Fruit fly (Drosophila melanogaster) whole organism, embryonic: Measurements from ENCODE around the gene side-IV.

ENCODE experiments used
- Asciz ChIP-seq: fragments of 200-800 bp; sonication (Bioruptor generic); optimal IDR thresholded peaks from 2 replicates; lab custom pipeline; 2017; ENCODE audit warnings: missing biosample characterization, mild to moderate bottlenecking, missing genetic modification characterization, missing genetic modification reagents
- Atf6 ChIP-seq: fragments of 200-800 bp; sonication (Bioruptor generic); IDR thresholded peaks from 2 replicates; pipeline ENCODE4 v1.3.6; 2022; ENCODE audit warnings: missing biosample characterization, missing genetic modification characterization
- B-H2 ChIP-seq: fragments of 200-800 bp; sonication (Bioruptor generic); optimal IDR thresholded peaks from 2 replicates; lab custom pipeline; 2018; ENCODE audit warnings: missing biosample characterization, mild to moderate bottlenecking, missing genetic modification characterization
- BEAF-32 ChIP-seq: fragments of 200-800 bp; sonication (Bioruptor generic); optimal IDR thresholded peaks from 3 replicates; lab custom pipeline; 2017; ENCODE audit warnings: missing biosample characterization, missing genetic modification characterization, mild to moderate bottlenecking, moderate library complexity, missing genetic modification reagents
- BtbVII ChIP-seq: fragments of 200-800 bp; sonication (Bioruptor generic); optimal IDR thresholded peaks from 3 replicates; lab custom pipeline; 2017; ENCODE audit warnings: missing biosample characterization, mild to moderate bottlenecking, missing genetic modification characterization
- CG11504 ChIP-seq: fragments of 200-800 bp; sonication (Bioruptor generic); optimal IDR thresholded peaks from 3 replicates; lab custom pipeline; 2019; ENCODE audit warnings: missing biosample characterization, mild to moderate bottlenecking, missing genetic modification characterization, moderate library complexity
- CG12071 ChIP-seq: fragments of 200-800 bp; sonication (Bioruptor generic); optimal IDR thresholded peaks from 3 replicates; lab custom pipeline; 2018; ENCODE audit warnings: missing biosample characterization, mild to moderate bottlenecking, missing genetic modification characterization
- CG12236 ChIP-seq: fragments of 200-800 bp; sonication (Bioruptor generic); optimal IDR thresholded peaks from 2 replicates; lab custom pipeline; 2016; ENCODE audit warnings: missing biosample characterization, missing genetic modification characterization
- CG13296 ChIP-seq: fragments of 200-800 bp; sonication (Bioruptor generic); optimal IDR thresholded peaks from 3 replicates; lab custom pipeline; 2018; ENCODE audit warnings: missing biosample characterization, mild to moderate bottlenecking, missing genetic modification characterization
- CG13424 ChIP-seq: fragments of 200-800 bp; sonication (Bioruptor generic); optimal IDR thresholded peaks from 2 replicates; lab custom pipeline; 2019; ENCODE audit warnings: missing biosample characterization, mild to moderate bottlenecking, missing genetic modification characterization, moderate library complexity
- CG15601 ChIP-seq: fragments of 200-800 bp; sonication (Bioruptor generic); optimal IDR thresholded peaks from 3 replicates; lab custom pipeline; 2019; ENCODE audit warnings: missing biosample characterization, mild to moderate bottlenecking, missing genetic modification characterization, moderate library complexity
- CG1603 ChIP-seq: fragments of 200-800 bp; sonication (Bioruptor generic); optimal IDR thresholded peaks from 2 replicates; lab custom pipeline; 2019; ENCODE audit warnings: missing biosample characterization, mild to moderate bottlenecking, missing genetic modification characterization, moderate library complexity
- CG17361 ChIP-seq: fragments of 200-800 bp; sonication (Bioruptor generic); IDR thresholded peaks from 3 replicates; pipeline ENCODE4 v1.3.6; 2022; ENCODE audit warnings: missing biosample characterization, missing genetic modification characterization
- CG3065 ChIP-seq: fragments of 200-800 bp; sonication (Bioruptor generic); optimal IDR thresholded peaks from 2 replicates; lab custom pipeline; 2016; ENCODE audit warnings: missing biosample characterization, missing genetic modification characterization
- CG3847 ChIP-seq: fragments of 200-800 bp; sonication (Bioruptor generic); IDR thresholded peaks from 2 replicates; pipeline ENCODE4 v1.3.6; 2022; ENCODE audit warnings: missing biosample characterization, missing genetic modification characterization
- CG3995 ChIP-seq: fragments of 200-800 bp; sonication (Bioruptor generic); optimal IDR thresholded peaks from 3 replicates; lab custom pipeline; 2016; ENCODE audit warnings: missing biosample characterization, missing genetic modification characterization
- CG4424 ChIP-seq: fragments of 200-800 bp; sonication (Bioruptor generic); optimal IDR thresholded peaks from 3 replicates; lab custom pipeline; 2016; ENCODE audit warnings: missing biosample characterization, missing genetic modification characterization
- CG4617 ChIP-seq: fragments of 200-800 bp; sonication (Bioruptor generic); optimal IDR thresholded peaks from 3 replicates; lab custom pipeline; 2016; ENCODE audit warnings: missing biosample characterization, missing genetic modification characterization, borderline replicate concordance
- CG4854 ChIP-seq: fragments of 200-800 bp; sonication (Bioruptor generic); optimal IDR thresholded peaks from 2 replicates; lab custom pipeline; 2016; ENCODE audit warnings: missing biosample characterization, missing genetic modification characterization, inconsistent platforms
- CG7357 ChIP-seq: fragments of 200-800 bp; sonication (Bioruptor generic); IDR thresholded peaks from 3 replicates; pipeline ENCODE4 v1.3.6; 2022; ENCODE audit warnings: missing biosample characterization, missing genetic modification characterization
- CG7839 ChIP-seq: fragments of 200-800 bp; sonication (Bioruptor generic); optimal IDR thresholded peaks from 3 replicates; lab custom pipeline; 2018; ENCODE audit warnings: missing biosample characterization, mild to moderate bottlenecking, missing genetic modification characterization, moderate library complexity
- CrebB ChIP-seq: fragments of 200-800 bp; sonication (Bioruptor generic); optimal IDR thresholded peaks from 3 replicates; lab custom pipeline; 2018; ENCODE audit warnings: missing biosample characterization, mild to moderate bottlenecking, missing genetic modification characterization
- Ets65A ChIP-seq: fragments of 200-800 bp; sonication (Bioruptor generic); peaks from one replicate; lab custom pipeline; 2016; ENCODE audit warnings: missing biosample characterization, missing genetic modification characterization
- Fer2 ChIP-seq: fragments of 200-800 bp; sonication (Bioruptor generic); optimal IDR thresholded peaks from 2 replicates; lab custom pipeline; 2018; ENCODE audit warnings: missing biosample characterization, mild to moderate bottlenecking, missing genetic modification characterization, moderate library complexity
- Fer3 ChIP-seq: fragments of 200-800 bp; sonication (Bioruptor generic); optimal IDR thresholded peaks from 2 replicates; lab custom pipeline; 2018; ENCODE audit warnings: missing biosample characterization, mild to moderate bottlenecking, missing genetic modification characterization, moderate library complexity
- Gug ChIP-seq: fragments of 200-800 bp; sonication (Bioruptor generic); IDR thresholded peaks from 4 replicates; pipeline ENCODE4 v1.3.6; 2022; ENCODE audit warnings: missing biosample characterization, missing genetic modification characterization
- MESR4 ChIP-seq: fragments of 200-800 bp; sonication (Bioruptor generic); optimal IDR thresholded peaks from 2 replicates; lab custom pipeline; 2018; ENCODE audit warnings: missing biosample characterization, mild to moderate bottlenecking, missing genetic modification characterization, moderate library complexity
- NFAT ChIP-seq: fragments of 200-800 bp; sonication (Bioruptor generic); IDR thresholded peaks from 2 replicates; pipeline ENCODE4 v1.3.6; 2022; ENCODE audit warnings: missing biosample characterization, missing genetic modification characterization
- Nf-YA ChIP-seq: fragments of 200-800 bp; sonication (Bioruptor generic); IDR thresholded peaks from 2 replicates; pipeline ENCODE4 v1.3.6; 2022; ENCODE audit warnings: missing biosample characterization, missing genetic modification characterization
- Oli ChIP-seq: fragments of 200-800 bp; sonication (Bioruptor generic); optimal IDR thresholded peaks from 2 replicates; lab custom pipeline; 2018; ENCODE audit warnings: missing biosample characterization, mild to moderate bottlenecking, missing genetic modification characterization, moderate library complexity
- Pdp1 ChIP-seq, 2 experiments: fragments of 200-800 bp; sonication (Bioruptor generic); optimal IDR thresholded peaks; 3 replicates each; lab custom pipeline; 2016; ENCODE audit warnings: missing biosample characterization in 2 of 2, missing genetic modification characterization in 2 of 2, mild to moderate bottlenecking in 1 of 2, moderate library complexity in 1 of 2
- Taf1 ChIP-seq: fragments of 200-800 bp; sonication (Bioruptor generic); IDR thresholded peaks from 2 replicates; pipeline ENCODE4 v1.3.6; 2022; ENCODE audit warnings: missing biosample characterization, missing genetic modification characterization
- da ChIP-seq: fragments of 200-800 bp; sonication (Bioruptor generic); optimal IDR thresholded peaks from 2 replicates; lab custom pipeline; 2016; ENCODE audit warnings: missing biosample characterization, missing genetic modification characterization
- en ChIP-seq: fragments of 200-800 bp; sonication (Bioruptor generic); optimal IDR thresholded peaks from 2 replicates; lab custom pipeline; 2016; ENCODE audit warnings: missing biosample characterization, missing genetic modification characterization
- ewg ChIP-seq: fragments of 200-800 bp; sonication (Bioruptor generic); optimal IDR thresholded peaks from 3 replicates; lab custom pipeline; 2017; ENCODE audit warnings: mild to moderate bottlenecking, missing biosample characterization, missing genetic modification reagents, missing genetic modification characterization
- exex ChIP-seq: fragments of 200-800 bp; sonication (Bioruptor generic); optimal IDR thresholded peaks from 4 replicates; lab custom pipeline; 2018; ENCODE audit warnings: missing biosample characterization, mild to moderate bottlenecking, missing genetic modification characterization, moderate library complexity
- gem ChIP-seq: fragments of 200-800 bp; sonication (Bioruptor generic); optimal IDR thresholded peaks from 2 replicates; lab custom pipeline; 2019; ENCODE audit warnings: missing biosample characterization, mild to moderate bottlenecking, missing genetic modification characterization, moderate library complexity
- gfzf ChIP-seq: fragments of 200-800 bp; sonication (Bioruptor generic); optimal IDR thresholded peaks from 2 replicates; lab custom pipeline; 2016; ENCODE audit warnings: missing biosample characterization, mild to moderate bottlenecking, missing genetic modification characterization, moderate library complexity
- grau ChIP-seq: fragments of 200-800 bp; optimal IDR thresholded peaks from 3 replicates; lab custom pipeline; 2019; ENCODE audit warnings: missing biosample characterization, mild to moderate bottlenecking, missing genetic modification characterization, moderate library complexity
- gro ChIP-seq: fragments of 200-800 bp; sonication (Bioruptor generic); optimal IDR thresholded peaks from 2 replicates; lab custom pipeline; 2016; ENCODE audit warnings: missing biosample characterization, missing genetic modification characterization
- hbn ChIP-seq: fragments of 200-800 bp; sonication (Bioruptor generic); IDR thresholded peaks from 2 replicates; pipeline ENCODE4 v1.3.6; 2022; ENCODE audit warnings: missing biosample characterization, missing genetic modification characterization; ENCODE audit not compliant: partially characterized antibody
- jumu ChIP-seq: fragments of 200-800 bp; sonication (Bioruptor generic); optimal IDR thresholded peaks from 3 replicates; lab custom pipeline; 2016; ENCODE audit warnings: missing biosample characterization, missing genetic modification characterization
- lab ChIP-seq: fragments of 200-800 bp; sonication (Bioruptor generic); optimal IDR thresholded peaks from 3 replicates; lab custom pipeline; 2017; ENCODE audit warnings: missing biosample characterization, missing genetic modification characterization, mild to moderate bottlenecking, moderate library complexity, missing genetic modification reagents
- mld ChIP-seq: fragments of 200-800 bp; sonication (Bioruptor generic); IDR thresholded peaks from 3 replicates; pipeline ENCODE4 v1.3.6; 2022; ENCODE audit warnings: missing biosample characterization, missing genetic modification characterization; ENCODE audit not compliant: partially characterized antibody
- ranshi ChIP-seq: fragments of 200-800 bp; sonication (Bioruptor generic); IDR thresholded peaks from 2 replicates; pipeline ENCODE4 v1.3.6; 2022; ENCODE audit warnings: missing biosample characterization, missing genetic modification characterization
- row ChIP-seq: fragments of 200-800 bp; sonication (Bioruptor generic); IDR thresholded peaks from 3 replicates; pipeline ENCODE4 v1.3.6; 2022; ENCODE audit warnings: missing biosample characterization, missing genetic modification characterization
- schlank ChIP-seq: fragments of 200-800 bp; sonication (Bioruptor generic); optimal IDR thresholded peaks from 2 replicates; lab custom pipeline; 2018; ENCODE audit warnings: missing biosample characterization, mild to moderate bottlenecking, missing genetic modification characterization
- scrt ChIP-seq: fragments of 200-800 bp; sonication (Bioruptor generic); optimal IDR thresholded peaks from 2 replicates; lab custom pipeline; 2018; ENCODE audit warnings: missing biosample characterization, mild to moderate bottlenecking, missing genetic modification characterization, moderate library complexity
- tap ChIP-seq: fragments of 200-800 bp; optimal IDR thresholded peaks from 3 replicates; lab custom pipeline; 2019; ENCODE audit warnings: missing biosample characterization, mild to moderate bottlenecking, missing genetic modification characterization, moderate library complexity
- unpg ChIP-seq: fragments of 200-800 bp; sonication (Bioruptor generic); optimal IDR thresholded peaks from 3 replicates; lab custom pipeline; 2018; ENCODE audit warnings: missing biosample characterization, mild to moderate bottlenecking, missing genetic modification characterization, moderate library complexity

side-IV gene

dm6 chr3R:13441703-13442102, 8.7 kb upstream of the side-IV start (continued):
- peak; percentile 54 for TF ChIP-seq BtbVII (GFP tag; lab: Kevin White, UChicago)
- TF ChIP-seq CG13424 (tag; lab: Kevin White, UChicago), result peak; percentile 19
- peak; percentile 36 for TF ChIP-seq CG13296
- no peak for TF ChIP-seq exex (tag; lab: Kevin White, UChicago)
- TF ChIP-seq CG1603 (tag; lab: Kevin White, UChicago), result peak; percentile 10
- TF ChIP-seq Gug (GFP tag; lab: Robert Waterston, UW), result no peak
- peak; percentile 17 for TF ChIP-seq B-H2
- no peak for TF ChIP-seq Ets65A (GFP tag; lab: Kevin White, UChicago)
- peak; percentile 36; the same call in 1 of the 3 replicates for TF ChIP-seq CG17361 (GFP tag; lab: Robert Waterston, UW)
- no peak for TF ChIP-seq ewg (GFP tag; lab: Kevin White, UChicago)
- TF ChIP-seq gfzf, result no peak
- no peak for TF ChIP-seq row (GFP tag; lab: Robert Waterston, UW)
- TF ChIP-seq unpg (GFP tag; lab: Kevin White, UChicago), result peak; percentile 48
- TF ChIP-seq ranshi, result no peak
- TF ChIP-seq da (GFP tag; lab: Kevin White, UChicago), result no peak
- no peak for TF ChIP-seq en (GFP tag; lab: Kevin White, UChicago)
- TF ChIP-seq Atf6 (GFP tag; lab: Robert Waterston, UW), result 0 out of 2 replicates have a peak, but pooled peaks have one; percentile 11
- peak; percentile 35 for TF ChIP-seq gem (tag; lab: Kevin White, UChicago)
- no peak for TF ChIP-seq CG4424 (GFP tag; lab: Kevin White, UChicago)
- TF ChIP-seq CG7357, result no peak
- TF ChIP-seq CG7839 (tag; lab: Kevin White, UChicago), result peak; percentile 17
- TF ChIP-seq CG15601, result peak; percentile 19
- TF ChIP-seq tap (tag; lab: Kevin White, UChicago), result peak; percentile 3
- peak; percentile 17 for TF ChIP-seq gro
- TF ChIP-seq NFAT (GFP tag; lab: Robert Waterston, UW), result no peak
- TF ChIP-seq CG3065, result no peak
- TF ChIP-seq hbn (GFP tag; lab: Robert Waterston, UW), result no peak
- no peak for TF ChIP-seq Taf1 (GFP tag; lab: Robert Waterston, UW)
- TF ChIP-seq MESR4 (GFP tag; lab: Kevin White, UChicago), result no peak
- no peak for TF ChIP-seq CG3995 (GFP tag; lab: Kevin White, UChicago)
- TF ChIP-seq CG4617, result no peak
- peak; percentile 2 for TF ChIP-seq CrebB (tag; lab: Kevin White, UChicago)
- TF ChIP-seq jumu (GFP tag; lab: Kevin White, UChicago), result no peak
- TF ChIP-seq CG3847 (GFP tag; lab: Robert Waterston, UW), result 0 out of 2 replicates have a peak, but pooled peaks have one; percentile 11
- peak; percentile 7 for TF ChIP-seq schlank
- peak; percentile 9 for TF ChIP-seq Fer2
- peak; percentile 20 for TF ChIP-seq CG11504 (tag; lab: Kevin White, UChicago)
- TF ChIP-seq Pdp1 (GFP tag; optimal IDR thresholded peaks at IDR 0.05; lab: Kevin White, UChicago), result no peak
- no peak for TF ChIP-seq CG4854 (GFP tag; lab: Kevin White, UChicago)
- peak; percentile 73 for TF ChIP-seq CG12071 (GFP tag; lab: Kevin White, UChicago)
- peak; percentile 1 for TF ChIP-seq scrt
- TF ChIP-seq Fer3, result peak; percentile 24
- peak; percentile 27 for TF ChIP-seq Asciz (GFP tag; lab: Kevin White, UChicago)
- TF ChIP-seq BEAF-32 (GFP tag; lab: Kevin White, UChicago), result no peak
- TF ChIP-seq grau (tag; lab: Kevin White, UChicago), result peak; percentile 23
- peak; percentile 20 for TF ChIP-seq lab (GFP tag; lab: Kevin White, UChicago)
- TF ChIP-seq mld (GFP tag; lab: Robert Waterston, UW), result no peak
- no peak for TF ChIP-seq Nf-YA (GFP tag; lab: Robert Waterston, UW)
- no peak for TF ChIP-seq CG12236 (GFP tag; lab: Kevin White, UChicago)
- TF ChIP-seq Oli (tag; lab: Kevin White, UChicago), result peak; percentile 31
